Fruit fly (Drosophila melanogaster): ENCODE measurements around the gene CG11322.

Gene CG11322

DNA sequence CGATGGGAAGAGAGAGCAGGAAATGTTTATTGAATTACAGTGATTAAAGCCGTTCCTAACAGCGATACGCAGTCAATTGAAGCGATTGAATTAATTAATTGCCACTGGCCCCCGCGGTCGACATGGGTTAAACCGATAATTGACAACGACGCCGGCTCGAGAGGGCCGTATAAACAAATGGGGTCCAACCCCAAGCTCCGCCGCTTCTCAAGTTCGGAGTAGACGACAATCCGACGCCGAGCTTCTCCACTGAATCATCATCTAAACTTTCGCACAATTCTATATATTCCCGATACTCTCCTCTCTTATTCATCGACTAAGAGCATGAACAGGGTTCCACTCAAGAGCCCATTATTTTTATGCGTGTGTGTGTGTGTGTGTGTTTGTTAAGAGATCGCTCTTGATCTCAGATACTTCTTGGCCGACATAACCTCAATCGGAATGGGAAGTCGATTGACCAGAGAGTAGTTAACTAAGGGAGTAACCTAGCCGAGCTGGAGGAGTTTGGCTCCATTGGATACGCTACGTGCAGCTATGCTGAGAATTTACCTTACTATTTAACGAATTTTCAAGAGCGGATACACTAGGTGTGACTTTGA, 32.5 kb upstream of the CG11322 start (continued):
- TF ChIP-seq Max (GFP tag; optimal IDR thresholded peaks at IDR 0.05) (no peak), CG12942 (GFP tag; optimal IDR thresholded peaks at IDR 0.05) (no peak), Med (GFP tag) (peak; percentile 49), CG17385 (GFP tag; optimal IDR thresholded peaks at IDR 0.05) (peak; percentile 11), pho (GFP tag; optimal IDR thresholded peaks at IDR 0.05) (no peak), unpg (GFP tag; optimal IDR thresholded peaks at IDR 0.05) (no peak), Side (GFP tag; optimal IDR thresholded peaks at IDR 0.05) (no peak), CG12236 (GFP tag; optimal IDR thresholded peaks at IDR 0.05) (no peak), HLH54F (GFP tag; optimal IDR thresholded peaks at IDR 0.05) (no peak), pros (GFP tag; optimal IDR thresholded peaks at IDR 0.05) (peak; percentile 67), tna (GFP tag; IDR thresholded peaks at IDR 0.05; ENCODE audit: partially characterized antibody) (no peak)

- TF ChIP-seq CG43689 (GFP tag; IDR thresholded peaks at IDR 0.05) (no peak), gem (tag; optimal IDR thresholded peaks at IDR 0.05) (peak; percentile 12), exex (tag; optimal IDR thresholded peaks at IDR 0.05) (peak; percentile 91), pros (GFP tag; optimal IDR thresholded peaks at IDR 0.05) (peak; percentile 16), grn (GFP tag; optimal IDR thresholded peaks at IDR 0.05) (peak; percentile 99), D19A (tag; optimal IDR thresholded peaks at IDR 0.05) (peak; percentile 11), odd (GFP tag; optimal IDR thresholded peaks at IDR 0.05) (peak; percentile 46), ATbp (GFP tag; optimal IDR thresholded peaks at IDR 0.05) (peak; percentile 32), CG10543 (GFP tag; optimal IDR thresholded peaks at IDR 0.05) (peak; percentile 36), Ets65A (GFP tag) (no peak), CG15479 (GFP tag; optimal IDR thresholded peaks at IDR 0.05) (peak; percentile 25), CG6813 (GFP tag; optimal IDR thresholded peaks at IDR 0.05) (peak; percentile 33), GATAe (GFP tag; conservative IDR thresholded peaks at IDR 0.05) (peak; percentile 57; the same call in 1 of the 2 replicates), Med (GFP tag) (peak; percentile 38), lab (GFP tag; optimal IDR thresholded peaks at IDR 0.05) (peak; percentile 84), Nf-YC (tag; optimal IDR thresholded peaks at IDR 0.05) (peak; percentile 15), Atf6 (GFP tag; IDR thresholded peaks at IDR 0.05) (0 out of 2 replicates have a peak, but pooled peaks have one; percentile 9), CG13296 (GFP tag; optimal IDR thresholded peaks at IDR 0.05) (peak; percentile 47), CG34376 (GFP tag; optimal IDR thresholded peaks at IDR 0.05) (peak; percentile 96), Asciz (GFP tag; optimal IDR thresholded peaks at IDR 0.05) (peak; percentile 41), CG8290 (GFP tag; optimal IDR thresholded peaks at IDR 0.05) (no peak), CG8290 (tag; optimal IDR thresholded peaks at IDR 0.05) (peak in 1 of 2 experiments; percentile 9), lov (optimal IDR thresholded peaks at IDR 0.05) (no peak), lov (GFP tag; IDR thresholded peaks at IDR 0.05) (0 out of 3 replicates have a peak, but pooled peaks have one; percentile 15), CG12071 (GFP tag; optimal IDR thresholded peaks at IDR 0.05) (peak; percentile 25), nom (GFP tag; optimal IDR thresholded peaks at IDR 0.05) (peak; percentile 41), nau (GFP tag; optimal IDR thresholded peaks at IDR 0.05) (peak; percentile 32), dpn (GFP tag; optimal IDR thresholded peaks at IDR 0.05) (no peak), BtbVII (GFP tag; optimal IDR thresholded peaks at IDR 0.05) (peak; percentile 25), tna (GFP tag; IDR thresholded peaks at IDR 0.05; ENCODE audit: partially characterized antibody) (no peak), NC2β (GFP tag; optimal IDR thresholded peaks at IDR 0.05) (no peak), Neu2 (GFP tag; optimal IDR thresholded peaks at IDR 0.05; ENCODE audit: borderline replicate concordance) (no peak), lbe (GFP tag; optimal IDR thresholded peaks at IDR 0.05) (peak; percentile 34), CG31365 (tag; optimal IDR thresholded peaks at IDR 0.05) (no peak), jumu (GFP tag; optimal IDR thresholded peaks at IDR 0.05) (no peak), cad (GFP tag; optimal IDR thresholded peaks at IDR 0.05) (no peak), CG2678 (tag; optimal IDR thresholded peaks at IDR 0.05) (peak; percentile 30), sug (tag; optimal IDR thresholded peaks at IDR 0.05) (peak; percentile 70), CG15514 (GFP tag; optimal IDR thresholded peaks at IDR 0.05) (no peak), sd (tag; optimal IDR thresholded peaks at IDR 0.05) (peak; percentile 27)
Observed at dm6 chr2L:6789358-6789757, 29.9 kb upstream of the CG11322 start.

Measured in whole organism, embryonic.